Fruit fly (Drosophila melanogaster): Measurements from ENCODE around the gene CG6686.

The CG6686 gene

DNA sequence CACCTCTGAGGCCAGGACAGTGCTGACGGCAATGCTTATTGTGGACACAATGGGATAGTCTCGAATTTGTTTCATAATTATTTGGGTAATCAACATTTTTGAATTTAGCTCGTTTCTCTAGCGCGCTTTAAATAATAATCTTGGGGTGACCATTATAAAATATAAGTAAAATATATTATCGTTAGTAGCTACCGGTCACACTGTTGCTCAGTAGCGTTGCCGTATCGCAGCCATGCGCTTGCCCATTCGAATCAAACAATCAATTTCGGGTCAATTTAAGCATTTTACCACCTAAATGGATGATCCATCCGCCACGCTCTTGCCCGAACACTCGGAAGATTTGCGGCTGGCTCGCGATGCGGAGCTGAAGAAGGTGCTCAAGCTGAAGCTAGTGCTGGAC, 1.9 kb upstream of the CG6686 start, which contains the start of the genes zuc and dgt2:
Gene zuc (minus strand): TSS at position 154 of the 400 bp plus-strand sequence.
Gene dgt2 (plus strand): TSS at position 208 of the 400 bp plus-strand sequence.
- no peak for TF ChIP-seq N (GFP tag; optimal IDR thresholded peaks at IDR 0.05)
- no peak for TF ChIP-seq brk (GFP tag; optimal IDR thresholded peaks at IDR 0.05)
- no peak for TF ChIP-seq Abd-B (GFP tag; optimal IDR thresholded peaks at IDR 0.05)
- TF ChIP-seq jim (GFP tag; optimal IDR thresholded peaks at IDR 0.05): no peak
- no peak for TF ChIP-seq h (GFP tag; optimal IDR thresholded peaks at IDR 0.05)
- TF ChIP-seq Dfd (GFP tag; optimal IDR thresholded peaks at IDR 0.05): no peak
- no peak for TF ChIP-seq pan (optimal IDR thresholded peaks at IDR 0.05)
- TF ChIP-seq lola (GFP tag; optimal IDR thresholded peaks at IDR 0.05): no peak
- no peak for TF ChIP-seq dmrt93B (GFP tag; optimal IDR thresholded peaks at IDR 0.05)
- TF ChIP-seq sv (GFP tag; optimal IDR thresholded peaks at IDR 0.05): no peak
- no peak for TF ChIP-seq CrebA (GFP tag; optimal IDR thresholded peaks at IDR 0.05; ENCODE audit: borderline replicate concordance)
- no peak for TF ChIP-seq CG32264 (GFP tag; optimal IDR thresholded peaks at IDR 0.05)
- TF ChIP-seq sage (GFP tag; optimal IDR thresholded peaks at IDR 0.05): no peak
- TF ChIP-seq Hr78 (GFP tag; optimal IDR thresholded peaks at IDR 0.05): no peak
- no peak for TF ChIP-seq ey (GFP tag; optimal IDR thresholded peaks at IDR 0.05)

- TF ChIP-seq br (GFP tag; optimal IDR thresholded peaks at IDR 0.05) (no peak), OdsH (GFP tag; optimal IDR thresholded peaks at IDR 0.05) (no peak), woc (GFP tag; optimal IDR thresholded peaks at IDR 0.05) (no peak), CG9705 (GFP tag; optimal IDR thresholded peaks at IDR 0.05) (no peak), GATAd (GFP tag; optimal IDR thresholded peaks at IDR 0.05) (no peak), Vsx2 (GFP tag; optimal IDR thresholded peaks at IDR 0.05; ENCODE audit: partially characterized antibody) (no peak), pan (optimal IDR thresholded peaks at IDR 0.05) (no peak), lola (GFP tag; optimal IDR thresholded peaks at IDR 0.05) (no peak), fru (GFP tag; optimal IDR thresholded peaks at IDR 0.05) (no peak), foxo (GFP tag; optimal IDR thresholded peaks at IDR 0.05) (no peak), dsf (GFP tag; optimal IDR thresholded peaks at IDR 0.05; ENCODE audit: borderline replicate concordance) (no peak), Myc (optimal IDR thresholded peaks at IDR 0.05) (no peak), Hnf4 (GFP tag; optimal IDR thresholded peaks at IDR 0.05) (no peak), sage (GFP tag; optimal IDR thresholded peaks at IDR 0.05) (no peak), Mio (GFP tag; optimal IDR thresholded peaks at IDR 0.05) (no peak), Hr78 (GFP tag; optimal IDR thresholded peaks at IDR 0.05) (no peak)
These were observed 1.4 kb upstream of the CG6686 start for dm6 chr2L:11989210-11989609.

DNA sequence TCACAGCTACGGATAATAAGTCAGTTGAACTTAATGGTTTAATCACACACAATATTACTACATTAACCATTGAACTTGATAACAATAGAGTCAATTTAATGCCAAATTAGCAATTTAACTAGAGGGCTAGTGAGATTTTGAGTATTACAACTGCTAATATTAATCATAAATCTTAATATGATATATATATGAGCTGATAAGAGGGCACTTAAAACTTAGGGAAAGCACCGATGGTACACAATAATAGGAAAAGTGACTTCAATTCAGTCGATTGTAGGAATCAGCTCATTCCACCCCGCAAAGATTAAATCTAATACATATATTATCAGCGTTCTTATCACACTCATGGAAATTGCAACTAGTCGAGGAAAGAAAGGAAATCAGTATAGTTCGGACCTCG, 6.6 kb downstream of the CG6686 start, which contains the start of gene CG16965:
Gene CG16965 (plus strand): TSS at position 382 of the 400 bp plus-strand sequence.
- TF ChIP-seq Jra (GFP tag; optimal IDR thresholded peaks at IDR 0.05) (no peak), Dfd (GFP tag; optimal IDR thresholded peaks at IDR 0.05) (no peak), woc (GFP tag; optimal IDR thresholded peaks at IDR 0.05) (no peak), CrebA (GFP tag; optimal IDR thresholded peaks at IDR 0.05; ENCODE audit: borderline replicate concordance) (no peak), brk (GFP tag; optimal IDR thresholded peaks at IDR 0.05) (no peak), Hr83 (GFP tag; optimal IDR thresholded peaks at IDR 0.05; ENCODE audit: poor library complexity, severe bottlenecking) (no peak), h (GFP tag; optimal IDR thresholded peaks at IDR 0.05) (no peak), Hnf4 (GFP tag; optimal IDR thresholded peaks at IDR 0.05) (no peak), jim (GFP tag; optimal IDR thresholded peaks at IDR 0.05) (no peak), Hr78 (GFP tag; optimal IDR thresholded peaks at IDR 0.05) (no peak), br (GFP tag; optimal IDR thresholded peaks at IDR 0.05) (no peak), GATAd (GFP tag; optimal IDR thresholded peaks at IDR 0.05) (no peak), OdsH (GFP tag; optimal IDR thresholded peaks at IDR 0.05) (no peak), CG9705 (GFP tag; optimal IDR thresholded peaks at IDR 0.05) (no peak), Mio (GFP tag; optimal IDR thresholded peaks at IDR 0.05) (no peak), Dif (GFP tag; optimal IDR thresholded peaks at IDR 0.05; ENCODE audit: partially characterized antibody) (no peak), pan (optimal IDR thresholded peaks at IDR 0.05) (no peak), N (GFP tag; optimal IDR thresholded peaks at IDR 0.05) (no peak), sage (GFP tag; optimal IDR thresholded peaks at IDR 0.05) (no peak)

DNA sequence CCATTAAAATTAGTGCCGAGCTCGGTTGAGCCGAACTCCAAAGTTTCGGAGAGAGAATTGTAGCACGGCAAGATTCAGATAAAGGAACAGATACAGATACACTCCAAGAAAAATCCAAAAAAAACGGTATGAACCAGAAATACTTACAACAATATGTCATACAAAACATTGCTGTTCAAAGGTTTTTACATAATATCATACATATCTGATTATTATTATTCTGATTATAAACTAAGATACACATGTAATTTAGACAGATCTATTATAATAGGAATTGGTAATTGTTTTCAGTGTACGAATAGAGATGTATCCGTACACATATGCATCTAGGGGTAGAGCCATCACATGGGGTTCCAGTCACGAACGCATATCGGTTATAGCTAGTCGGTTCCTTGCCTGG, 7.8 kb downstream of the CG6686 start:
- no peak for TF ChIP-seq h (GFP tag; optimal IDR thresholded peaks at IDR 0.05)
- no peak for TF ChIP-seq brk (GFP tag; optimal IDR thresholded peaks at IDR 0.05)
- TF ChIP-seq HLH106 (tag; optimal IDR thresholded peaks at IDR 0.05): no peak
- TF ChIP-seq dl (GFP tag; optimal IDR thresholded peaks at IDR 0.05; ENCODE audit: insufficient read depth in 1 of 2, partially characterized antibody in 2 of 2): no peak
- no peak for TF ChIP-seq tai (GFP tag; optimal IDR thresholded peaks at IDR 0.05)
- TF ChIP-seq GATAd (GFP tag; optimal IDR thresholded peaks at IDR 0.05): no peak
- no peak for TF ChIP-seq CG32264 (GFP tag; optimal IDR thresholded peaks at IDR 0.05)
- no peak for TF ChIP-seq usp (GFP tag; optimal IDR thresholded peaks at IDR 0.05)
